Worm (Caenorhabditis elegans): ENCODE results near the gene T07A9.14.

The T07A9.14 gene

ce11 chrIV:393409-393930 lies 7.0 kb downstream of the T07A9.14 start, which contains the start of the genes T07A9.15 and nog-1:
TSS of gene T07A9.15 (minus strand) at chrIV:393546.
TSS of gene nog-1 (plus strand) at chrIV:393880.
- TF ChIP-seq tlp-1 (tag; optimal IDR thresholded peaks at IDR 0.05) (no peak), nhr-47 (tag; optimal IDR thresholded peaks at IDR 0.05) (peak; percentile 76), ceh-88 (GFP tag; IDR thresholded peaks at IDR 0.05) (no peak), isw-1 (GFP tag; IDR thresholded peaks at IDR 0.05) (peak; percentile 56), nhr-85 (tag) (peak; percentile 69), snpc-4 (tag; optimal IDR thresholded peaks at IDR 0.05) (peak; percentile 36), irx-1 (tag; optimal IDR thresholded peaks at IDR 0.05) (peak; percentile 6), nhr-84 (tag; optimal IDR thresholded peaks at IDR 0.05) (no peak), zip-4 (GFP tag; optimal IDR thresholded peaks at IDR 0.05) (no peak), pqm-1 (tag; optimal IDR thresholded peaks at IDR 0.05) (no peak), sptf-1 (tag; optimal IDR thresholded peaks at IDR 0.05) (no peak), nhr-77 (tag; optimal IDR thresholded peaks at IDR 0.05) (peak; percentile 53), ceh-90 (tag; optimal IDR thresholded peaks at IDR 0.05) (no peak), hlh-4 (tag; optimal IDR thresholded peaks at IDR 0.05) (no peak), nhr-76 (tag; optimal IDR thresholded peaks at IDR 0.05) (no peak), ceh-63 (GFP tag; optimal IDR thresholded peaks at IDR 0.05) (no peak), elt-3 (tag; optimal IDR thresholded peaks at IDR 0.05) (peak in 2 of 6 experiments; percentile 22 to 48), hlh-17 (GFP tag; optimal IDR thresholded peaks at IDR 0.05; ENCODE audit: borderline replicate concordance) (no peak), vab-15 (tag; optimal IDR thresholded peaks at IDR 0.05) (peak; percentile 49), sox-4 (tag; optimal IDR thresholded peaks at IDR 0.05) (peak; percentile 6), fos-1 (tag; optimal IDR thresholded peaks at IDR 0.05) (peak; percentile 32), fkh-10 (GFP tag; optimal IDR thresholded peaks at IDR 0.05) (peak; percentile 32), efl-1 (optimal IDR thresholded peaks at IDR 0.05) (peak; percentile 73 to 78), efl-1 (GFP tag; optimal IDR thresholded peaks at IDR 0.05 in 1 of 2) (peak; percentile 73 to 97), lin-14 (GFP tag; optimal IDR thresholded peaks at IDR 0.05) (no peak), mab-9 (GFP tag; IDR thresholded peaks at IDR 0.05) (no peak), nhr-19 (GFP tag; conservative IDR thresholded peaks at IDR 0.05) (peak; percentile 54), jun-1 (tag; optimal IDR thresholded peaks at IDR 0.05) (peak; percentile 45), C16A3.4 (tag; optimal IDR thresholded peaks at IDR 0.05) (peak; percentile 78), nhr-28 (tag; optimal IDR thresholded peaks at IDR 0.05) (no peak), hpl-2 (GFP tag; optimal IDR thresholded peaks at IDR 0.05) (peak; percentile 41), sup-37 (GFP tag; optimal IDR thresholded peaks at IDR 0.05) (no peak), pag-3 (tag; optimal IDR thresholded peaks at IDR 0.05; ENCODE audit: borderline replicate concordance, insufficient read depth) (no peak), lin-39 (tag; optimal IDR thresholded peaks at IDR 0.05) (peak; percentile 29), unc-98 (GFP tag; IDR thresholded peaks at IDR 0.05) (no peak), ceh-82 (tag; optimal IDR thresholded peaks at IDR 0.05) (peak; percentile 57 to 74 (median 71)), pax-3 (tag; optimal IDR thresholded peaks at IDR 0.05) (peak; percentile 23), ceh-8 (GFP tag; optimal IDR thresholded peaks at IDR 0.05) (no peak), xbp-1 (tag; optimal IDR thresholded peaks at IDR 0.05) (peak; percentile 67), egl-13 (tag; optimal IDR thresholded peaks at IDR 0.05) (no peak), mef-2 (tag; optimal IDR thresholded peaks at IDR 0.05) (no peak), lin-15B (tag; optimal IDR thresholded peaks at IDR 0.05) (no peak), nhr-11 (tag; optimal IDR thresholded peaks at IDR 0.05) (no peak), blmp-1 (tag; optimal IDR thresholded peaks at IDR 0.05) (peak; percentile 41), egl-27 (tag; optimal IDR thresholded peaks at IDR 0.05) (no peak), nhr-20 (tag; optimal IDR thresholded peaks at IDR 0.05) (peak; percentile 65), unc-86 (tag; optimal IDR thresholded peaks at IDR 0.05) (peak; percentile 61), lsy-2 (tag; optimal IDR thresholded peaks at IDR 0.05) (peak; percentile 98 to 99), skn-1 (tag; optimal IDR thresholded peaks at IDR 0.05) (peak; percentile 33), zag-1 (tag; optimal IDR thresholded peaks at IDR 0.05) (no peak), ztf-11 (tag; optimal IDR thresholded peaks at IDR 0.05) (peak in 1 of 2 experiments; percentile 52), rnt-1 (tag; optimal IDR thresholded peaks at IDR 0.05) (peak; percentile 73), efl-3 (GFP tag; optimal IDR thresholded peaks at IDR 0.05) (no peak)

All from whole organism, L1 larva.